Worm (Caenorhabditis elegans) whole organism, mixed stage, embryonic: ENCODE measurements around the gene T21D12.14.

ENCODE experiments used
- mep-1 ChIP-seq: fragments of 150-350 bp; optimal IDR thresholded peaks from 2 replicates; lab custom pipeline; 2017; ENCODE audit warnings: missing biosample characterization, missing genetic modification reagents, missing genetic modification characterization, inconsistent platforms
- mls-2 ChIP-seq: sonication (generic microtip); optimal IDR thresholded peaks from 2 replicates; lab custom pipeline; 2016; ENCODE audit warnings: mild to moderate bottlenecking, missing genetic modification characterization, moderate library complexity, missing compliant biosample characterization
- nhr-2 ChIP-seq: fragments of 150-350 bp; optimal IDR thresholded peaks from 2 replicates; lab custom pipeline; 2014; ENCODE audit warnings: missing biosample characterization, missing genetic modification characterization
- zip-8 ChIP-seq: fragments of 150-350 bp; optimal IDR thresholded peaks from 2 replicates; lab custom pipeline; 2014; ENCODE audit warnings: missing biosample characterization, missing genetic modification characterization

DNA sequence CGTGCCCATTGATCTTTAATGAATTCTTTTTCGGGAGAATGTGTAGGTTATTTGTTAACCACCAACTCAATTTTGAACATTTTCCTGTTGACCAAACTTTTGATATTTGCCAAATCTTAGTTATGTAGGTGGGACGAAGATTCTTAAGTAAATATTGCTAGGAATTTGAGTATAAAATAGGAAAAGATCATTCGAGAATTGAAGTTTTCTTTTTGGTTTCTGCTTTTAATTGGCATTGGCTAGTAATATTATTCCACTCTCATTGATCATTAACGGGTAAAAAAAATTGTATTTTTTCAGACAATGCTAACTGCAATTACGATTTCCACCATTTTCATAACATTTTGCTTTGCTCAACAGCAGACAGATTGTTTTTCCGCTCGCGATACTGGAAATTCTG lies 21.8 kb downstream of the T21D12.14 start, which contains the start of gene T21D12.12:
- TF ChIP-seq mls-2 (tag; lab: Kevin White, UChicago) (no peak), zip-8 (tag; lab: Kevin White, UChicago) (no peak), nhr-2 (tag; lab: Kevin White, UChicago) (no peak), mep-1 (tag; lab: Kevin White, UChicago) (no peak)
